Worm (Caenorhabditis elegans): ENCODE data around the gene fbxc-7.

ce11 chrII:915206-915605 is 39.5 kb upstream of the fbxc-7 start:
- TF ChIP-seq ceh-39 (tag; optimal IDR thresholded peaks at IDR 0.05): no peak
- no peak for TF ChIP-seq mab-5 (tag; optimal IDR thresholded peaks at IDR 0.05)
- TF ChIP-seq blmp-1 (tag; optimal IDR thresholded peaks at IDR 0.05): no peak
- no peak for TF ChIP-seq ztf-11 (tag; optimal IDR thresholded peaks at IDR 0.05)
- TF ChIP-seq nhr-28 (tag; optimal IDR thresholded peaks at IDR 0.05): no peak
- no peak for TF ChIP-seq lsy-2 (tag; optimal IDR thresholded peaks at IDR 0.05)
- no peak for TF ChIP-seq elt-3 (tag; optimal IDR thresholded peaks at IDR 0.05)
- TF ChIP-seq drap-1 (GFP tag; optimal IDR thresholded peaks at IDR 0.05): no peak
- no peak for TF ChIP-seq zip-8 (tag; optimal IDR thresholded peaks at IDR 0.05)
- TF ChIP-seq lin-13 (tag; optimal IDR thresholded peaks at IDR 0.05): no peak
- TF ChIP-seq ces-1 (GFP tag; optimal IDR thresholded peaks at IDR 0.05): no peak
- no peak for TF ChIP-seq elt-1 (tag; optimal IDR thresholded peaks at IDR 0.05; ENCODE audit: borderline replicate concordance, insufficient read depth)
